Fruit fly (Drosophila melanogaster): ENCODE data around the gene qin.

qin gene

dm6 chr3R:18669812-18670211 lies 79.0 kb downstream of the qin start (continued):
- no peak for TF ChIP-seq Trl (optimal IDR thresholded peaks at IDR 0.05)
- TF ChIP-seq Trl (GFP tag; optimal IDR thresholded peaks at IDR 0.05), result no peak
- no peak for TF ChIP-seq cas (GFP tag; IDR thresholded peaks at IDR 0.05)
- TF ChIP-seq CG9437 (GFP tag; optimal IDR thresholded peaks at IDR 0.05), result no peak
- no peak for TF ChIP-seq CG2678 (tag; optimal IDR thresholded peaks at IDR 0.05)
- TF ChIP-seq Gug (GFP tag; IDR thresholded peaks at IDR 0.05), result no peak
- no peak for TF ChIP-seq CG4424 (GFP tag; optimal IDR thresholded peaks at IDR 0.05)
- TF ChIP-seq CG1529 (GFP tag; optimal IDR thresholded peaks at IDR 0.05), result no peak
- TF ChIP-seq CG8281 (tag; optimal IDR thresholded peaks at IDR 0.05), result no peak
- no peak for TF ChIP-seq CG5245 (GFP tag; optimal IDR thresholded peaks at IDR 0.05)
- TF ChIP-seq dati (GFP tag; IDR thresholded peaks at IDR 0.05), result no peak
- no peak for TF ChIP-seq dimm (GFP tag; IDR thresholded peaks at IDR 0.05)
- TF ChIP-seq vvl (GFP tag; IDR thresholded peaks at IDR 0.05), result no peak
- TF ChIP-seq CG4328 (GFP tag; optimal IDR thresholded peaks at IDR 0.05), result no peak
- no peak for TF ChIP-seq CG15601 (tag; optimal IDR thresholded peaks at IDR 0.05)
- TF ChIP-seq CG11093 (GFP tag; IDR thresholded peaks at IDR 0.05), result no peak
- TF ChIP-seq sob (GFP tag; IDR thresholded peaks at IDR 0.05), result peak; percentile 8; the same call in 1 of the 2 replicates
- no peak for TF ChIP-seq CG1647 (GFP tag; optimal IDR thresholded peaks at IDR 0.05)
- TF ChIP-seq CG18011 (GFP tag; optimal IDR thresholded peaks at IDR 0.05), result no peak
- no peak for TF ChIP-seq CG43689 (GFP tag; IDR thresholded peaks at IDR 0.05)
- no peak for TF ChIP-seq CG30403 (GFP tag; optimal IDR thresholded peaks at IDR 0.05)
- peak; percentile 69 for TF ChIP-seq Med (GFP tag)
- TF ChIP-seq inv (GFP tag; IDR thresholded peaks at IDR 0.05; ENCODE audit: partially characterized antibody), result no peak
- no peak for TF ChIP-seq CG8478 (optimal IDR thresholded peaks at IDR 0.05)
- no peak for TF ChIP-seq CG7556 (GFP tag; optimal IDR thresholded peaks at IDR 0.05)
- no peak for TF ChIP-seq GATAe (GFP tag; conservative IDR thresholded peaks at IDR 0.05)
- no peak for TF ChIP-seq gcm (GFP tag; optimal IDR thresholded peaks at IDR 0.05)
- TF ChIP-seq Max (GFP tag; optimal IDR thresholded peaks at IDR 0.05), result no peak
- TF ChIP-seq Dp (GFP tag; optimal IDR thresholded peaks at IDR 0.05), result no peak
- no peak for TF ChIP-seq CG8924 (tag; optimal IDR thresholded peaks at IDR 0.05)
- TF ChIP-seq Dip2 (GFP tag; IDR thresholded peaks at IDR 0.05), result no peak
- TF ChIP-seq stc (GFP tag; IDR thresholded peaks at IDR 0.05), result no peak
- no peak for TF ChIP-seq C15 (GFP tag; IDR thresholded peaks at IDR 0.05)
- TF ChIP-seq Hmx (GFP tag; optimal IDR thresholded peaks at IDR 0.05), result no peak
- TF ChIP-seq CG12236 (GFP tag; optimal IDR thresholded peaks at IDR 0.05), result no peak
- TF ChIP-seq CG42726 (GFP tag; IDR thresholded peaks at IDR 0.05; ENCODE audit: partially characterized antibody), result no peak
- no peak for TF ChIP-seq Adf1 (GFP tag; IDR thresholded peaks at IDR 0.05)
- peak; percentile 33 for TF ChIP-seq BtbVII (GFP tag; optimal IDR thresholded peaks at IDR 0.05)
- TF ChIP-seq CG16813 (GFP tag; IDR thresholded peaks at IDR 0.05; ENCODE audit: partially characterized antibody), result no peak
- TF ChIP-seq Dll (GFP tag; IDR thresholded peaks at IDR 0.05; ENCODE audit: partially characterized antibody), result no peak
- TF ChIP-seq CG12659 (GFP tag; optimal IDR thresholded peaks at IDR 0.05), result peak; percentile 10
- TF ChIP-seq sima (GFP tag; optimal IDR thresholded peaks at IDR 0.05), result no peak
- TF ChIP-seq CG18619 (GFP tag; optimal IDR thresholded peaks at IDR 0.05), result no peak
- no peak for TF ChIP-seq CHES-1-like (GFP tag; optimal IDR thresholded peaks at IDR 0.05)
- TF ChIP-seq CG30020 (tag; optimal IDR thresholded peaks at IDR 0.05), result no peak
- TF ChIP-seq vnd (GFP tag; IDR thresholded peaks at IDR 0.05; ENCODE audit: partially characterized antibody), result no peak
- TF ChIP-seq CG4360 (GFP tag; IDR thresholded peaks at IDR 0.05), result no peak
- TF ChIP-seq chm (GFP tag; IDR thresholded peaks at IDR 0.05), result no peak
- no peak; the same call in 1 of the 2 replicates for TF ChIP-seq onecut (GFP tag; IDR thresholded peaks at IDR 0.05)
- TF ChIP-seq ind (GFP tag; optimal IDR thresholded peaks at IDR 0.05), result peak; percentile 28
- TF ChIP-seq Sin3A (optimal IDR thresholded peaks at IDR 0.05), result no peak
- peak; percentile 26; the same call in 1 of the 2 replicates for TF ChIP-seq CG14014 (GFP tag; IDR thresholded peaks at IDR 0.05)
- TF ChIP-seq Ssrp (tag; optimal IDR thresholded peaks at IDR 0.05), result peak; percentile 9

All from whole organism, embryonic.